Worm (Caenorhabditis elegans): ENCODE data around the gene C34F6.12.

ce11 chrX:11251928-11252327 is 25.4 kb upstream of the C34F6.12 start:
- TF ChIP-seq cog-1 (tag; optimal IDR thresholded peaks at IDR 0.05) (no peak), klf-2 (GFP tag; conservative IDR thresholded peaks at IDR 0.05) (no peak)

Measured in whole organism, midembryonic.